Fruit fly (Drosophila melanogaster) whole organism, embryonic: ENCODE measurements around the gene Sec22.

ENCODE experiments used
- ATbp ChIP-seq: fragments of 200-800 bp; sonication (Bioruptor generic); optimal IDR thresholded peaks from 2 replicates; lab custom pipeline; 2017; ENCODE audit warnings: missing biosample characterization, mild to moderate bottlenecking, missing genetic modification characterization, missing genetic modification reagents
- Ada2b ChIP-seq: fragments of 200-800 bp; sonication (Bioruptor generic); IDR thresholded peaks from 2 replicates; pipeline ENCODE4 v1.3.6; 2022; ENCODE audit warnings: missing biosample characterization, missing genetic modification characterization
- B-H1 ChIP-seq: fragments of 200-800 bp; sonication (Bioruptor generic); IDR thresholded peaks from 3 replicates; pipeline ENCODE4 v1.3.6; 2022; ENCODE audit warnings: missing biosample characterization, missing genetic modification characterization
- Bgb ChIP-seq: fragments of 200-800 bp; sonication (Bioruptor generic); IDR thresholded peaks from 2 replicates; pipeline ENCODE4 v1.3.6; 2022; ENCODE audit warnings: missing biosample characterization, missing genetic modification characterization; ENCODE audit not compliant: partially characterized antibody
- CG10366 ChIP-seq: fragments of 200-800 bp; sonication (Bioruptor generic); IDR thresholded peaks from 2 replicates; pipeline ENCODE4 v1.3.6; 2022; ENCODE audit warnings: missing biosample characterization, missing genetic modification characterization
- CG11247 ChIP-seq: fragments of 200-800 bp; sonication (Bioruptor generic); IDR thresholded peaks from 2 replicates; pipeline ENCODE4 v1.3.6; 2022; ENCODE audit warnings: missing biosample characterization, missing genetic modification characterization
- CG11456 ChIP-seq: fragments of 200-800 bp; sonication (Bioruptor generic); IDR thresholded peaks from 3 replicates; pipeline ENCODE4 v1.3.6; 2022; ENCODE audit warnings: missing biosample characterization, missing genetic modification characterization
- CG12744 ChIP-seq: fragments of 200-800 bp; sonication (Bioruptor generic); optimal IDR thresholded peaks from 2 replicates; lab custom pipeline; 2016; ENCODE audit warnings: missing biosample characterization, missing genetic modification characterization
- CG13287 ChIP-seq: fragments of 200-800 bp; sonication (Bioruptor generic); IDR thresholded peaks from 2 replicates; pipeline ENCODE4 v1.3.6; 2022; ENCODE audit warnings: missing biosample characterization, missing genetic modification characterization; ENCODE audit not compliant: partially characterized antibody
- CG15073 ChIP-seq: fragments of 200-800 bp; sonication (Bioruptor generic); optimal IDR thresholded peaks from 2 replicates; lab custom pipeline; 2016; ENCODE audit warnings: missing biosample characterization, missing genetic modification characterization
- CG1529 ChIP-seq: fragments of 200-800 bp; sonication (Bioruptor generic); optimal IDR thresholded peaks from 3 replicates; lab custom pipeline; 2018; ENCODE audit warnings: missing biosample characterization, missing genetic modification characterization
- CG1603 ChIP-seq: fragments of 200-800 bp; sonication (Bioruptor generic); optimal IDR thresholded peaks from 2 replicates; lab custom pipeline; 2019; ENCODE audit warnings: missing biosample characterization, mild to moderate bottlenecking, missing genetic modification characterization, moderate library complexity
- CG17385 ChIP-seq: fragments of 200-800 bp; sonication (Bioruptor generic); optimal IDR thresholded peaks from 3 replicates; lab custom pipeline; 2018; ENCODE audit warnings: missing biosample characterization, mild to moderate bottlenecking, missing genetic modification characterization
- CG2678 ChIP-seq: fragments of 200-800 bp; sonication (Bioruptor generic); optimal IDR thresholded peaks from 3 replicates; lab custom pipeline; 2019; ENCODE audit warnings: missing biosample characterization, mild to moderate bottlenecking, missing genetic modification characterization, moderate library complexity
- CG2712 ChIP-seq: fragments of 200-800 bp; optimal IDR thresholded peaks from 3 replicates; lab custom pipeline; 2019; ENCODE audit warnings: missing biosample characterization, mild to moderate bottlenecking, missing genetic modification characterization, moderate library complexity
- CG30431 ChIP-seq: fragments of 200-800 bp; sonication (Bioruptor generic); optimal IDR thresholded peaks from 2 replicates; lab custom pipeline; 2017; ENCODE audit warnings: missing biosample characterization, missing genetic modification characterization
- CG31224 ChIP-seq: fragments of 200-800 bp; sonication (Bioruptor generic); IDR thresholded peaks from 2 replicates; pipeline ENCODE4 v1.3.6; 2022; ENCODE audit warnings: missing biosample characterization, missing genetic modification characterization
- CG3838 ChIP-seq: fragments of 200-800 bp; sonication (Bioruptor generic); optimal IDR thresholded peaks from 3 replicates; lab custom pipeline; 2016; ENCODE audit warnings: missing biosample characterization, missing genetic modification characterization
- CG4404 ChIP-seq: fragments of 200-800 bp; sonication (Bioruptor generic); IDR thresholded peaks from 2 replicates; pipeline ENCODE4 v1.3.6; 2022; ENCODE audit warnings: missing biosample characterization, missing genetic modification characterization
- CG6813 ChIP-seq: fragments of 200-800 bp; sonication (Bioruptor generic); optimal IDR thresholded peaks from 2 replicates; lab custom pipeline; 2017; ENCODE audit warnings: missing biosample characterization, missing genetic modification characterization, mild to moderate bottlenecking, moderate library complexity, missing genetic modification reagents
- CG6854 ChIP-seq: fragments of 200-800 bp; sonication (Bioruptor generic); optimal IDR thresholded peaks from 3 replicates; lab custom pipeline; 2017; ENCODE audit warnings: missing biosample characterization, mild to moderate bottlenecking, missing genetic modification characterization
- CG7839 ChIP-seq: fragments of 200-800 bp; sonication (Bioruptor generic); optimal IDR thresholded peaks from 3 replicates; lab custom pipeline; 2018; ENCODE audit warnings: missing biosample characterization, mild to moderate bottlenecking, missing genetic modification characterization, moderate library complexity
- CG9797 ChIP-seq: fragments of 200-800 bp; sonication (Bioruptor generic); optimal IDR thresholded peaks from 3 replicates; lab custom pipeline; 2018; ENCODE audit warnings: missing biosample characterization, mild to moderate bottlenecking, missing genetic modification characterization
- CkIIα-i1 ChIP-seq: fragments of 200-800 bp; sonication (Bioruptor generic); IDR thresholded peaks from 2 replicates; pipeline ENCODE4 v1.3.6; 2022; ENCODE audit warnings: missing biosample characterization, missing genetic modification characterization
- CoRest ChIP-seq: fragments of 200-800 bp; sonication (Bioruptor generic); optimal IDR thresholded peaks from 3 replicates; lab custom pipeline; 2018; ENCODE audit warnings: missing biosample characterization, mild to moderate bottlenecking, missing genetic modification characterization, moderate library complexity
- CrebB ChIP-seq: fragments of 200-800 bp; sonication (Bioruptor generic); optimal IDR thresholded peaks from 3 replicates; lab custom pipeline; 2018; ENCODE audit warnings: missing biosample characterization, mild to moderate bottlenecking, missing genetic modification characterization
- Dad ChIP-seq: fragments of 200-800 bp; sonication (Bioruptor generic); optimal IDR thresholded peaks from 3 replicates; lab custom pipeline; 2016; ENCODE audit warnings: missing biosample characterization, missing genetic modification characterization
- HLH54F ChIP-seq: fragments of 200-800 bp; sonication (Bioruptor generic); optimal IDR thresholded peaks from 3 replicates; lab custom pipeline; 2016; ENCODE audit warnings: missing biosample characterization, missing genetic modification characterization
- Hr51 ChIP-seq, 2 experiments: fragments of 200-800 bp; sonication (Bioruptor generic); optimal IDR thresholded peaks; 2 replicates in 1 of 2; 3 replicates in 1 of 2; lab custom pipeline; 2016 to 2018; ENCODE audit warnings: missing biosample characterization in 2 of 2, missing genetic modification characterization in 2 of 2, mild to moderate bottlenecking in 1 of 2, moderate library complexity in 1 of 2
- Hsf ChIP-seq: fragments of 200-800 bp; sonication (Bioruptor generic); optimal IDR thresholded peaks from 3 replicates; lab custom pipeline; 2016; ENCODE audit warnings: missing biosample characterization, missing genetic modification characterization
- Lpt ChIP-seq: fragments of >200 bp; optimal IDR thresholded peaks from 2 replicates; lab custom pipeline; 2018; ENCODE audit warnings: missing biosample characterization, missing genetic modification characterization
- Med ChIP-seq: fragments of 200-800 bp; sonication (Bioruptor generic); peaks from one replicate; lab custom pipeline; 2016; ENCODE audit warnings: missing biosample characterization, missing genetic modification characterization, mild to moderate bottlenecking, inconsistent platforms, moderate library complexity
- NC2α ChIP-seq: fragments of 200-800 bp; sonication (Bioruptor generic); optimal IDR thresholded peaks from 2 replicates; lab custom pipeline; 2016; ENCODE audit warnings: missing biosample characterization, missing genetic modification characterization
- NFAT ChIP-seq: fragments of 200-800 bp; sonication (Bioruptor generic); IDR thresholded peaks from 2 replicates; pipeline ENCODE4 v1.3.6; 2022; ENCODE audit warnings: missing biosample characterization, missing genetic modification characterization
- NfI ChIP-seq: fragments of 200-800 bp; sonication (Bioruptor generic); optimal IDR thresholded peaks from 3 replicates; lab custom pipeline; 2018; ENCODE audit warnings: missing biosample characterization, mild to moderate bottlenecking, missing genetic modification characterization, moderate library complexity
- Sry-δ ChIP-seq: fragments of 200-800 bp; sonication (Bioruptor generic); optimal IDR thresholded peaks from 2 replicates; lab custom pipeline; 2016; ENCODE audit warnings: missing biosample characterization, missing genetic modification characterization
- Ssrp ChIP-seq: fragments of 200-800 bp; sonication (Bioruptor generic); optimal IDR thresholded peaks from 2 replicates; lab custom pipeline; 2018; ENCODE audit warnings: missing biosample characterization, mild to moderate bottlenecking, missing genetic modification characterization, moderate library complexity
- bbx ChIP-seq: fragments of 200-800 bp; sonication (Bioruptor generic); IDR thresholded peaks from 2 replicates; pipeline ENCODE4 v1.3.6; 2022; ENCODE audit warnings: missing biosample characterization, missing genetic modification characterization; ENCODE audit not compliant: partially characterized antibody
- dpn ChIP-seq, 2 experiments: fragments of 200-800 bp; sonication (Bioruptor generic); optimal IDR thresholded peaks; 3 replicates each; lab custom pipeline; 2016; ENCODE audit warnings: missing biosample characterization in 2 of 2, missing genetic modification characterization in 2 of 2
- eyg ChIP-seq: fragments of 200-800 bp; sonication (Bioruptor generic); optimal IDR thresholded peaks from 3 replicates; lab custom pipeline; 2016; ENCODE audit warnings: missing biosample characterization, missing genetic modification characterization
- gce ChIP-seq: fragments of 200-800 bp; sonication (Bioruptor generic); IDR thresholded peaks from 3 replicates; pipeline ENCODE4 v1.3.6; 2022; ENCODE audit warnings: missing biosample characterization, missing genetic modification characterization
- gem ChIP-seq: fragments of 200-800 bp; sonication (Bioruptor generic); optimal IDR thresholded peaks from 2 replicates; lab custom pipeline; 2019; ENCODE audit warnings: missing biosample characterization, mild to moderate bottlenecking, missing genetic modification characterization, moderate library complexity
- lab ChIP-seq: fragments of 200-800 bp; sonication (Bioruptor generic); optimal IDR thresholded peaks from 3 replicates; lab custom pipeline; 2017; ENCODE audit warnings: missing biosample characterization, missing genetic modification characterization, mild to moderate bottlenecking, moderate library complexity, missing genetic modification reagents
- mld ChIP-seq: fragments of 200-800 bp; sonication (Bioruptor generic); IDR thresholded peaks from 3 replicates; pipeline ENCODE4 v1.3.6; 2022; ENCODE audit warnings: missing biosample characterization, missing genetic modification characterization; ENCODE audit not compliant: partially characterized antibody
- ranshi ChIP-seq: fragments of 200-800 bp; sonication (Bioruptor generic); IDR thresholded peaks from 2 replicates; pipeline ENCODE4 v1.3.6; 2022; ENCODE audit warnings: missing biosample characterization, missing genetic modification characterization
- sens ChIP-seq: fragments of 200-800 bp; sonication (Bioruptor generic); peaks from one replicate; lab custom pipeline; 2016; ENCODE audit warnings: missing biosample characterization, missing genetic modification characterization
- sim ChIP-seq: fragments of 200-800 bp; sonication (Bioruptor generic); IDR thresholded peaks from 2 replicates; pipeline ENCODE4 v1.3.6; 2022; ENCODE audit warnings: missing biosample characterization, missing genetic modification characterization
- sisA ChIP-seq: fragments of 200-800 bp; sonication (Bioruptor generic); IDR thresholded peaks from 2 replicates; pipeline ENCODE4 v1.3.6; 2022; ENCODE audit warnings: missing biosample characterization, missing genetic modification characterization
- slbo ChIP-seq: fragments of 200-800 bp; sonication (Bioruptor generic); IDR thresholded peaks from 2 replicates; pipeline ENCODE4 v1.3.6; 2022; ENCODE audit warnings: missing biosample characterization, missing genetic modification characterization
- yki ChIP-seq: fragments of >200 bp; optimal IDR thresholded peaks from 3 replicates; lab custom pipeline; 2018
- zf30C ChIP-seq: fragments of 200-800 bp; sonication (Bioruptor generic); optimal IDR thresholded peaks from 3 replicates; lab custom pipeline; 2018; ENCODE audit warnings: missing biosample characterization, mild to moderate bottlenecking, missing genetic modification characterization
- zfh1 ChIP-seq: fragments of 200-800 bp; sonication (Bioruptor generic); IDR thresholded peaks from 3 replicates; pipeline ENCODE4 v1.3.6; 2022; ENCODE audit warnings: missing biosample characterization, missing genetic modification characterization

Sec22 gene

dm6 chrX:841941-842340, 36.1 kb downstream of the Sec22 start (continued):
- TF ChIP-seq CG1529 (GFP tag; lab: Kevin White, UChicago) (no peak), Sry-δ (GFP tag; lab: Kevin White, UChicago) (no peak), CG3838 (no peak), mld (GFP tag; lab: Robert Waterston, UW) (no peak), bbx (no peak), CG9797 (no peak), CG7839 (tag; lab: Kevin White, UChicago) (peak; percentile 17), Ada2b (no peak), CG31224 (GFP tag; lab: Robert Waterston, UW) (no peak), NFAT (GFP tag; lab: Robert Waterston, UW) (no peak), Med (GFP tag; lab: Kevin White, UChicago) (peak; percentile 69), Bgb (GFP tag; lab: Robert Waterston, UW) (no peak), slbo (GFP tag; lab: Robert Waterston, UW) (peak; percentile 35; the same call in 1 of the 2 replicates), Hsf (GFP tag; lab: Kevin White, UChicago) (peak; percentile 1), sisA (GFP tag; lab: Robert Waterston, UW) (no peak), CG10366 (GFP tag; lab: Robert Waterston, UW) (peak; percentile 11; the same call in 1 of the 2 replicates), eyg (GFP tag; lab: Kevin White, UChicago) (no peak), Dad (no peak), Ssrp (tag; lab: Kevin White, UChicago) (no peak), CG4404 (GFP tag; lab: Robert Waterston, UW) (no peak), sim (GFP tag; lab: Robert Waterston, UW) (no peak), CG13287 (GFP tag; lab: Robert Waterston, UW) (no peak), gce (GFP tag; lab: Robert Waterston, UW) (no peak), zf30C (GFP tag; lab: Kevin White, UChicago) (peak; percentile 56), CG6854 (GFP tag; lab: Kevin White, UChicago) (no peak), CG6813 (GFP tag; lab: Kevin White, UChicago) (peak; percentile 34), CkIIα-i1 (GFP tag; lab: Robert Waterston, UW) (no peak), ATbp (GFP tag; lab: Kevin White, UChicago) (peak; percentile 27), CoRest (tag; lab: Kevin White, UChicago) (no peak), gem (tag; lab: Kevin White, UChicago) (peak; percentile 35), CG17385 (GFP tag; lab: Kevin White, UChicago) (peak; percentile 2), CG11247 (GFP tag; lab: Robert Waterston, UW) (no peak), B-H1 (GFP tag; lab: Robert Waterston, UW) (no peak), CG15073 (GFP tag; lab: Kevin White, UChicago) (no peak), Lpt (GFP tag; lab: Kevin White, UChicago) (no peak), CrebB (tag; lab: Kevin White, UChicago) (no peak), zfh1 (no peak), HLH54F (no peak), lab (GFP tag; lab: Kevin White, UChicago) (peak; percentile 38), CG11456 (GFP tag; lab: Robert Waterston, UW) (no peak), yki (no peak), ranshi (GFP tag; lab: Robert Waterston, UW) (peak; percentile 16; the same call in 1 of the 2 replicates), CG2678 (tag; lab: Kevin White, UChicago) (peak; percentile 35), sens (GFP tag; lab: Kevin White, UChicago) (no peak), CG12744 (no peak), CG1603 (tag; lab: Kevin White, UChicago) (peak; percentile 42), CG30431 (no peak), NfI (no peak), CG2712 (peak; percentile 12), dpn (GFP tag; optimal IDR thresholded peaks at IDR 0.05; lab: Kevin White, UChicago) (peak in 1 of 2 experiments; percentile 7), NC2α (GFP tag; lab: Kevin White, UChicago) (no peak), Hr51 (GFP tag; optimal IDR thresholded peaks at IDR 0.05; lab: Kevin White, UChicago) (peak in 1 of 2 experiments; percentile 31)
